Fruit fly (Drosophila melanogaster) whole organism, larva: ENCODE measurements around the gene Nf1.
A peak's percentile ranks its signal among the peaks of the same experiment; 100 is the strongest.

Experiments
- noc ChIP-seq: fragments of 200-800 bp; sonication (Bioruptor generic); optimal IDR thresholded peaks from 3 replicates; lab custom pipeline; 2019; ENCODE audit warnings: missing biosample characterization, mild to moderate bottlenecking, missing genetic modification characterization, moderate library complexity

The Nf1 gene

DNA sequence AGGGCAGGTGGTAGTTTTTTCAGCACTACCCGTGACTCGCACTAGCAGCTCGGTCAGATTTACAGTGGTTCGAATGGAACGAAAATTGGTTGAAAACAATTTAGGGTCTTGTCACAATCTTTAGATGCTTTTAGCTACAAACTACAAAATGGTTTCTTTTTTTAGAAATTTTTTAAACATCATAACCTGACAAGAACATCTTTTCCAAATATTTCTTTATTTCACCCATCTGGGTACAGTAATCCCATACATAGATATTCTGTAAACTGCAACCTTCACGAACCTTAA, 52.5 kb downstream of the Nf1 start:
- no peak for TF ChIP-seq noc (tag; lab: Kevin White, UChicago)

- TF ChIP-seq noc (tag; lab: Kevin White, UChicago) = peak; percentile 13
Observed at dm6 chr3R:26036153-26037144, 53.6 kb downstream of the Nf1 start.

- no peak for TF ChIP-seq noc (tag; lab: Kevin White, UChicago)
Observed at dm6 chr3R:26037899-26038298, 55.1 kb downstream of the Nf1 start.

DNA sequence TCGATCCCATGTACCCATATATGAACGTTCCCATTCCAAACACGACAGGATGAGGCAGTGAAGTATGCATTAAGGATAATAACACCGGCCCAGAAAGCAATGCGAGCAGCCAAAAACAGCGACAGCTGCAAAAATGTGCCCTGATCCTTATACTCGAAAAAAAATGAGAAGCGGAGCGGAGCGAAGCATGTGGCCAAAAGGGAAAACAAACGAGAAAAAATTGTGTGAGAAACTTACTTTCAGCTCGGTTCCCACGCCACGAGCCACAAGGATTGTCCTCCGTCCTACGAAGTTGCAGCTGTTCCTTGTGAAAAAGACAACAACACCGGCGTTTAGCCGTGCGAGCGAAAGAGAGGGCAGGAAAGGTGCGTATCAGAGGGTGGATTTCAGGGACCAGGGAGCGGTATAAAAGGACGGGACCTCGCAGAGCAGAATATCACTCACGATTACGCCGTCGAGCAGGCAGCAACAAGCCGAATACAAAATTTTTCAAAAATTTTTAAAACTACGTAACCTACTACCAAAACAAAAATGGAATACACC, 57.1 kb downstream of the Nf1 start:
- no peak for TF ChIP-seq noc (tag; lab: Kevin White, UChicago)

DNA sequence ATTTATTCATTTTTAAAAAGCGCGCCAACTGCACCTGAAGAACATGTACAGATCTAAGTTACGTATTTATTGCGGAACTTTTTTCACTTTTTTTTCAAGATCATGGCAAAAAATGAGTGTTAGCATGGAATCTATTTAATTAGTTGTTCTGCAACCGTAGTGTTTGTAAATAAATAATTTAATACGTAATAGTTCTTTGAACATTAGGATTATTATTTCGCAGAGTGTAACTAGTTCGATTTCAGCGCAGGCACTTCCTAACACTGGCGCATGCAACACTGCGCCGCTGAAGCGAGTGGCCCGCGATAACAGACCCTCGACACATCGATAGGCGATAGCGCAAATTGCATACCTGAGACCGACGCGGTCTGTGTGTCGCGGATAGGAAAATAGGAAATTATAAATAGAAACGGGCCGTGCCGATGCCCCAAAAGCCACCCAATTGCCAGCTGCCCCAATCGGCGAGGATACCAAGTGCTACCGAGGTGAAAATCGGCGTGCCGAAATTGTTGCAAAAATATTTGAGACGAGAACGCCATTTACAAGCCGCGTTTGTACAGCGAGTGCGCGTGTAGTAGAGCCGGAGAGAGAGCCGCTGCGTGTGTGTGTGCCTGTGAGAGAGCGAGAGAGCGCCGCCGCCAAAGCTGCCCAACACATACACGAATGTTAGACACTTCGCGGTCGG, 58.7 kb downstream of the Nf1 start, which contains the start of gene gro:
TSS of gene gro (plus strand) at position 320 of the 685 bp plus-strand sequence.
- TF ChIP-seq noc (tag; lab: Kevin White, UChicago) = no peak

- TF ChIP-seq noc (tag; lab: Kevin White, UChicago) = peak; percentile 95
Observed at dm6 chr3R:26042131-26042885, 59.5 kb downstream of the Nf1 start.
